Worm (Caenorhabditis elegans) whole organism, late embryonic: Measurements from ENCODE around the gene srx-90.

Source experiments
- C08G9.2 ChIP-seq: sonication (generic microtip); optimal IDR thresholded peaks from 2 replicates; lab custom pipeline; 2016; ENCODE audit warnings: mild to moderate bottlenecking, missing genetic modification characterization, moderate library complexity, missing compliant biosample characterization
- F13H6.1 ChIP-seq: sonication (generic microtip); optimal IDR thresholded peaks from 2 replicates; lab custom pipeline; 2016; ENCODE audit warnings: missing genetic modification characterization, missing compliant biosample characterization
- K09A11.1 ChIP-seq: sonication (generic microtip); optimal IDR thresholded peaks from 2 replicates; lab custom pipeline; 2017; ENCODE audit warnings: antibody characterized with exemption, mild to moderate bottlenecking, missing genetic modification characterization, missing compliant biosample characterization; ENCODE audit not compliant: insufficient read depth
- T23F11.4 ChIP-seq: fragments of 200-800 bp; sonication (Bioruptor generic); optimal IDR thresholded peaks from 2 replicates; lab custom pipeline; 2018; ENCODE audit warnings: mild to moderate bottlenecking, missing genetic modification characterization, missing compliant biosample characterization
- Y22D7AL.16 ChIP-seq: sonication (generic microtip); optimal IDR thresholded peaks from 2 replicates; lab custom pipeline; 2016; ENCODE audit warnings: missing genetic modification characterization, missing compliant biosample characterization
- ahr-1 ChIP-seq: sonication (generic microtip); optimal IDR thresholded peaks from 2 replicates; lab custom pipeline; 2016; ENCODE audit warnings: missing genetic modification characterization, missing compliant biosample characterization
- ceh-14 ChIP-seq: sonication (generic microtip); optimal IDR thresholded peaks from 2 replicates; lab custom pipeline; 2016; ENCODE audit warnings: missing genotype, missing genetic modification characterization, missing compliant biosample characterization
- ceh-18 ChIP-seq: sonication (generic microtip); optimal IDR thresholded peaks from 2 replicates; lab custom pipeline; 2016; ENCODE audit warnings: missing genetic modification characterization, missing compliant biosample characterization
- ceh-2 ChIP-seq: sonication (generic microtip); optimal IDR thresholded peaks from 2 replicates; lab custom pipeline; 2016; ENCODE audit warnings: missing genotype, missing genetic modification characterization, missing compliant biosample characterization
- ceh-24 ChIP-seq: sonication (generic microtip); optimal IDR thresholded peaks from 2 replicates; lab custom pipeline; 2016; ENCODE audit warnings: mild to moderate bottlenecking, missing genetic modification characterization, missing compliant biosample characterization
- ceh-30 ChIP-seq: fragments of 150-350 bp; optimal IDR thresholded peaks from 2 replicates; lab custom pipeline; 2014; ENCODE audit warnings: missing biosample characterization, missing genetic modification characterization
- ceh-31 ChIP-seq: sonication (generic microtip); optimal IDR thresholded peaks from 2 replicates; lab custom pipeline; 2016; ENCODE audit warnings: missing genetic modification characterization, missing compliant biosample characterization
- ceh-34 ChIP-seq: sonication (generic microtip); optimal IDR thresholded peaks from 2 replicates; lab custom pipeline; 2016; ENCODE audit warnings: mild to moderate bottlenecking, missing genetic modification characterization, missing compliant biosample characterization
- ceh-6 ChIP-seq: fragments of 200-800 bp; sonication (Bioruptor generic); optimal IDR thresholded peaks from 2 replicates; lab custom pipeline; 2018; ENCODE audit warnings: mild to moderate bottlenecking, missing genetic modification characterization, missing compliant biosample characterization
- ets-4 ChIP-seq: sonication (generic microtip); optimal IDR thresholded peaks from 2 replicates; lab custom pipeline; 2016; ENCODE audit warnings: missing genetic modification characterization, missing compliant biosample characterization
- fkh-6 ChIP-seq: sonication (generic microtip); optimal IDR thresholded peaks from 2 replicates; lab custom pipeline; 2016; ENCODE audit warnings: missing genetic modification characterization, missing compliant biosample characterization
- gmeb-2 ChIP-seq: sonication (generic microtip); optimal IDR thresholded peaks from 2 replicates; lab custom pipeline; 2016; ENCODE audit warnings: missing genetic modification characterization, inconsistent platforms, missing compliant biosample characterization
- hlh-15 ChIP-seq: sonication (generic microtip); optimal IDR thresholded peaks from 2 replicates; lab custom pipeline; 2016; ENCODE audit warnings: missing genetic modification characterization, missing compliant biosample characterization
- hlh-30 ChIP-seq: sonication (generic microtip); optimal IDR thresholded peaks from 2 replicates; lab custom pipeline; 2017; ENCODE audit warnings: antibody characterized with exemption, missing genetic modification characterization, missing compliant biosample characterization; ENCODE audit not compliant: insufficient read depth
- hlh-6 ChIP-seq: sonication (generic microtip); optimal IDR thresholded peaks from 2 replicates; lab custom pipeline; 2016; ENCODE audit warnings: missing genotype, missing genetic modification characterization, missing compliant biosample characterization
- hlh-8 ChIP-seq: sonication (generic microtip); optimal IDR thresholded peaks from 2 replicates; lab custom pipeline; 2016; ENCODE audit warnings: missing genotype, missing genetic modification characterization, missing compliant biosample characterization
- lim-6 ChIP-seq: sonication (generic microtip); optimal IDR thresholded peaks from 2 replicates; lab custom pipeline; 2016; ENCODE audit warnings: missing genetic modification characterization, missing compliant biosample characterization
- madf-2 ChIP-seq: sonication (generic microtip); optimal IDR thresholded peaks from 2 replicates; lab custom pipeline; 2017; ENCODE audit warnings: missing genetic modification characterization, missing compliant biosample characterization
- nfya-1 ChIP-seq: sonication (generic microtip); optimal IDR thresholded peaks from 2 replicates; lab custom pipeline; 2017; ENCODE audit warnings: missing genetic modification characterization, mild to moderate bottlenecking, missing compliant biosample characterization, antibody characterized with exemption, moderate library complexity
- pag-3 ChIP-seq: sonication (generic microtip); optimal IDR thresholded peaks from 2 replicates; lab custom pipeline; 2016; ENCODE audit warnings: missing compliant biosample characterization, missing genetic modification characterization, borderline replicate concordance
- pat-9 ChIP-seq: fragments of 200-800 bp; sonication (Bioruptor generic); optimal IDR thresholded peaks from 2 replicates; lab custom pipeline; 2018; ENCODE audit warnings: mild to moderate bottlenecking, missing genetic modification characterization, moderate library complexity, missing compliant biosample characterization
- pqm-1 ChIP-seq: sonication (generic microtip); optimal IDR thresholded peaks from 2 replicates; lab custom pipeline; 2016; ENCODE audit warnings: missing genetic modification characterization, missing compliant biosample characterization
- pros-1 ChIP-seq: fragments of 150-350 bp; optimal IDR thresholded peaks from 2 replicates; lab custom pipeline; 2014; ENCODE audit warnings: missing biosample characterization, missing genetic modification reagents, missing genetic modification characterization
- ref-2 ChIP-seq: sonication (generic microtip); optimal IDR thresholded peaks from 2 replicates; lab custom pipeline; 2016; ENCODE audit warnings: missing genetic modification characterization, missing compliant biosample characterization
- rnt-1 ChIP-seq: sonication (generic microtip); optimal IDR thresholded peaks from 2 replicates; lab custom pipeline; 2016; ENCODE audit warnings: missing genetic modification characterization, missing compliant biosample characterization
- sdc-2 ChIP-seq: sonication (generic microtip); optimal IDR thresholded peaks from 2 replicates; lab custom pipeline; 2016; ENCODE audit warnings: missing genotype, missing genetic modification characterization, missing compliant biosample characterization
- sox-2 ChIP-seq: fragments of 200-800 bp; sonication (Bioruptor generic); IDR thresholded peaks from 2 replicates; pipeline ENCODE4 v1.3.6; 2022; ENCODE audit warnings: missing genetic modification reagents, missing genetic modification characterization, missing compliant biosample characterization
- tbx-2 ChIP-seq: sonication (generic microtip); optimal IDR thresholded peaks from 2 replicates; lab custom pipeline; 2016; ENCODE audit warnings: missing genetic modification characterization, missing compliant biosample characterization
- ttx-3 ChIP-seq: sonication (generic microtip); optimal IDR thresholded peaks from 2 replicates; lab custom pipeline; 2016; ENCODE audit warnings: missing genetic modification reagents, missing genetic modification characterization, missing compliant biosample characterization
- unc-3 ChIP-seq, 2 experiments: fragments of 200-800 bp in 1 of 2; sonication (Bioruptor generic) in 1 of 2; sonication (generic microtip) in 1 of 2; conservative IDR thresholded peaks in 1 of 2; optimal IDR thresholded peaks in 1 of 2; 2 replicates each; pipeline versions ENCODE4 v1.3.6 to Lab custom; 2016 to 2022; ENCODE audit warnings: missing compliant biosample characterization in 2 of 2, missing genetic modification characterization in 2 of 2, missing genetic modification reagents in 1 of 2
- unc-55 ChIP-seq: sonication (generic microtip); optimal IDR thresholded peaks from 2 replicates; lab custom pipeline; 2017; ENCODE audit warnings: missing biosample characterization, missing genetic modification reagents, missing genetic modification characterization
- unc-86 ChIP-seq: sonication (generic microtip); optimal IDR thresholded peaks from 2 replicates; lab custom pipeline; 2016; ENCODE audit warnings: missing genetic modification characterization, missing compliant biosample characterization
- ztf-16 ChIP-seq: sonication (generic microtip); optimal IDR thresholded peaks from 2 replicates; lab custom pipeline; 2017; ENCODE audit warnings: missing genetic modification characterization, missing compliant biosample characterization

Gene srx-90

DNA sequence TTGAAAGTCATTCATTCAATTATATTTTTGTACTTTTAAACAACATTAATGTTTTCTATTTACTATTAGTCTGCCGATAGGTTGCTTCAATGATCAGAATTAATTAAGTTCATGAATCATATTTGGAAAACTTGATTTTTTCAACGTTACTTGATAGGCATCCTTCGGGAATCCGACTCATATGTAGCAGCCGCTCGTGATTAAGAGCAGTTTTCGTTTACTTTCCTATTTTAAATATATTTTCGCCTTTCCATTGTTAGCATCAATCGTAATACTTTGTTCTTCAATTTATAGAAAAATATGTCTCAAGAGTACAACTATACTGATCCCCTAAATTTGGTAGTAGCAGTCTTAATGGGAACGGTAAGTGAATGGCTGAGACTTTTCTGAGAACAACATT lies at the start of gene srx-90:
TSS of gene srx-90 (plus strand) at position 301 of the 400 bp plus-strand sequence.
- TF ChIP-seq K09A11.1 (no peak), pag-3 (tag; lab: Kevin White, UChicago) (no peak), ceh-30 (tag; lab: Kevin White, UChicago) (no peak), pat-9 (no peak), sox-2 (GFP tag; lab: Robert Waterston, UW) (no peak), ets-4 (tag; lab: Kevin White, UChicago) (no peak), ttx-3 (tag; lab: Kevin White, UChicago) (no peak), nfya-1 (no peak), unc-3 (GFP tag; conservative IDR thresholded peaks at IDR 0.05; lab: Robert Waterston, UW) (no peak), unc-3 (tag; optimal IDR thresholded peaks at IDR 0.05; lab: Kevin White, UChicago) (no peak), gmeb-2 (tag; lab: Kevin White, UChicago) (no peak), ceh-24 (tag; lab: Kevin White, UChicago) (no peak), sdc-2 (tag; lab: Kevin White, UChicago) (no peak), ceh-6 (GFP tag; lab: Kevin White, UChicago) (no peak), unc-86 (tag; lab: Kevin White, UChicago) (no peak), pqm-1 (no peak), hlh-15 (tag; lab: Kevin White, UChicago) (no peak), madf-2 (tag; lab: Kevin White, UChicago) (no peak), hlh-8 (tag; lab: Kevin White, UChicago) (no peak), ceh-14 (tag; lab: Kevin White, UChicago) (no peak), ztf-16 (tag; lab: Kevin White, UChicago) (no peak)

DNA sequence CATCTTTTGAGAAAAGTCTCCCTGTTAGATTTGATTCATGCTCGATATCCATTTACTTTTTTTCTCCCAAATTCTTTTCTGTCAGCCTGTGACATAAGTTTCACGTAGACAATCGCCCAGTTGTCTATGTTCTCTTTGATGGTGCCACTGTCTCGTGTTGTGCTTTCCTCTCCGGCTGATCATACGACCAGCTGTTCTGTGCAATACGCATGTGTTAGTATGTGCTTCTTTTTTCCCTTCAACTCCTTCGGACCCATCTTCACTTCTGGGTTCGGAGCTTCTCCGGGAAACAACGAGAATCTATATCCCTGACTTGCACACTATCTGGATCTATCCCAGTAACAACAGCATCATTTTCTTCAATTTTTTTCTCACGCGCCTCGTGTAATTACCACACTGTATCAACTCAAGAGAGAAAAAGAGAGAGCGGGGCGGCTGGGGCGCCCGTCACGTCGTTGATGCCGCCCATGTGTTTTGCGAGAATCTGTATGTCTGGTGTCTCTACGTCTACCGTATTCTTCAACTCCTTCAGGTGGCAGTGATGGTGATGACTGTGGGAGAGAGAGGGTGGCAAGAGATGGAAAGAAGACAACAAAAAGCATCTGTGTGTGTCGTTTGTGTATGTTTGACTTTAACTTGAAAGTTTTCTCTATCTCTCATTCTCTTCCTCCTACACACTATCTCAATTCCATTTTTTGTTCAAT lies 48.9 kb upstream of the srx-90 start:
- TF ChIP-seq tbx-2 (peak; percentile 55), pqm-1 (peak; percentile 4), ceh-30 (tag; lab: Kevin White, UChicago) (no peak), unc-55 (GFP tag; lab: Kevin White, UChicago) (peak; percentile 29), hlh-8 (tag; lab: Kevin White, UChicago) (peak; percentile 92), ztf-16 (tag; lab: Kevin White, UChicago) (peak; percentile 30), ets-4 (tag; lab: Kevin White, UChicago) (peak; percentile 33), ahr-1 (no peak), lim-6 (no peak), ceh-2 (tag; lab: Kevin White, UChicago) (no peak), C08G9.2 (tag; lab: Kevin White, UChicago) (peak; percentile 22), rnt-1 (tag; lab: Kevin White, UChicago) (peak; percentile 55), F13H6.1 (peak; percentile 6), ceh-31 (tag; lab: Kevin White, UChicago) (peak; percentile 44), T23F11.4 (GFP tag; lab: Kevin White, UChicago) (peak; percentile 18), sdc-2 (tag; lab: Kevin White, UChicago) (peak; percentile 30), ceh-18 (tag; lab: Kevin White, UChicago) (peak; percentile 96), hlh-30 (tag; lab: Kevin White, UChicago) (peak; percentile 32)
- TF ChIP-seq, all 69 proteins: peak for 14

ce11 chrV:11532535-11532853 lies 48.4 kb upstream of the srx-90 start:
- TF ChIP-seq ref-2 (tag; lab: Kevin White, UChicago), result no peak
- no peak for TF ChIP-seq ceh-34 (tag; lab: Kevin White, UChicago)
- no peak for TF ChIP-seq fkh-6

DNA sequence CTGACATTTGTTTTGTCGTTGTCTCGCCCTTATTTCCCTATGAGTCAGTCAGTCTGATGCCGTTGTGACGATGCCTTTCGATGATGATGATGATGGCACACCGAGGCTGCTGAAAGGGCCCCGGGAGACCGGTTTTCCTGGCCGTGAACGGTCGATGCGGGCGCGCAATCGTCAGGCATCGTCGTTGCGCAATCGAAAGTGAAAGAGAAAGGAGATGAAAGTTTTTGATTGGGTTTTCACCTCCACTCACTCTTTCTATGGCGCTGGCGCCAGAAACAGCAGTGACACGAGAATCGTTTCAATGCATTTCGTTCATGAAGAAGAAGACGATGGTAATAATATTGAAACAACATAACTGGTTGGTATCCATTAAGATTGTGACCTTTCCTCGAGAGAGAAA lies 48.0 kb upstream of the srx-90 start:
- no peak for TF ChIP-seq madf-2 (tag; lab: Kevin White, UChicago)
- TF ChIP-seq pros-1 (tag; lab: Kevin White, UChicago), result no peak
- no peak for TF ChIP-seq hlh-6
- no peak for TF ChIP-seq Y22D7AL.16
- TF ChIP-seq pqm-1, result no peak
- TF ChIP-seq ttx-3 (tag; lab: Kevin White, UChicago), result no peak
- no peak for TF ChIP-seq nfya-1
- TF ChIP-seq, all 69 proteins: peak for 0
